Fruit fly (Drosophila melanogaster) whole organism: Measurements from ENCODE around the gene Klc.

Experiments
- CG8478 ChIP-seq: fragments of >200 bp; optimal IDR thresholded peaks from 2 replicates; lab custom pipeline; 2018; ENCODE audit warnings: inconsistent platforms
- EcR ChIP-seq, 2 experiments: fragments of >200 bp; optimal IDR thresholded peaks; 2 replicates each; lab custom pipeline; 2017; ENCODE audit warnings: missing biosample characterization in 2 of 2, missing genetic modification characterization in 2 of 2, missing genetic modification reagents in 2 of 2
- psq ChIP-seq: fragments of >200 bp; optimal IDR thresholded peaks from 2 replicates; lab custom pipeline; 2017

DNA sequence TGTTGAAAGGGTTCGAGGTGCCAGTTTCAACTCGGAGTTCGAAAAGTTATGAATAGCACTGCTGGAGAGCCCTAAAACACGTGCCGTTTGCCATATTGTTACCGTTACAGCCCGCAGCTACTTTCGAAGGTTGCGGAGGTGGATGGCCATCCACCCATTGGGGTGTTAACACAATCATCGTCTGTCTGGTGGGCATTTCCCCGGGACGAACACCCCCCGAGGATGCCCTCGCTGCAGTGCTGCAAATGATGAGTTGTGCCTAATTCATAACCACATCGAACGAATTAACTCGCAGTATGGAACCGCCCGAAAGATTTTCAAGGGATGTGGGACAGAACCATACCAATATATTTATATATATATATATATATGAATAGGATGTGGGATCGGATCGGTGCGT lies 22.6 kb downstream of the Klc start:
- no peak for TF ChIP-seq psq (lab: Kevin White, UChicago)
- TF ChIP-seq CG8478: no peak
- TF ChIP-seq EcR (GFP tag; optimal IDR thresholded peaks at IDR 0.05; lab: Kevin White, UChicago): no peak
